Fruit fly (Drosophila melanogaster): ENCODE results near the gene CG12236.

The CG12236 gene

DNA sequence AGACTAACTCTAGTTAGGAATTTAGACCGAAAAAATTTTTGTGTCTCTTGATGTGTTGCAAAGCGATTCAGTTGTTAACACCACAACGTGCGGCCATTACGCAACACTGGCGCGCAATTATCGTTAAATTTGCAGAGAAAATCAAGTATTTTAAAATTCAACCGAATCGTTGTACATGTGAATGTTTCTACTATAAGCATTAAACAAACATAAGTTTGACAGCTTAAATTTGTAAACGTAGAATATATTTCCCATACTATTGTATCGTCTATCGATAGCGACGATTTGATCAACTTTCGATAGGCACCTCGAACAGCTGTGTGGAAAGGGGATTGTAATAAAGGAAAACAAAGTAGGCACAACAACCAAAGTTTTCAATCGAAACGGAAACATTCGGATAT, 28.4 kb upstream of the CG12236 start, which contains the start of the genes Usp30 and CG16721 (continued):
- TF ChIP-seq gro (GFP tag; optimal IDR thresholded peaks at IDR 0.05) (peak; percentile 25), CG15011 (GFP tag; optimal IDR thresholded peaks at IDR 0.05) (no peak), amos (GFP tag; IDR thresholded peaks at IDR 0.05; ENCODE audit: partially characterized antibody) (peak; percentile 67), Spps (tag; optimal IDR thresholded peaks at IDR 0.05) (no peak), cg (GFP tag; optimal IDR thresholded peaks at IDR 0.05) (no peak), tin (GFP tag; optimal IDR thresholded peaks at IDR 0.05) (peak; percentile 37), pros (GFP tag; optimal IDR thresholded peaks at IDR 0.05) (no peak), disco-r (GFP tag; optimal IDR thresholded peaks at IDR 0.05) (no peak), CG6683 (GFP tag; optimal IDR thresholded peaks at IDR 0.05) (no peak), CG7786 (GFP tag; optimal IDR thresholded peaks at IDR 0.05) (peak; percentile 54), fd64A (GFP tag; optimal IDR thresholded peaks at IDR 0.05) (no peak), Dad (GFP tag; optimal IDR thresholded peaks at IDR 0.05) (peak; percentile 48), gsb (GFP tag; IDR thresholded peaks at IDR 0.05) (no peak), CG17328 (GFP tag; IDR thresholded peaks at IDR 0.05) (peak; percentile 24; the same call in 1 of the 2 replicates), lola (GFP tag; optimal IDR thresholded peaks at IDR 0.05) (no peak), Neu2 (GFP tag; optimal IDR thresholded peaks at IDR 0.05; ENCODE audit: borderline replicate concordance) (no peak), exex (tag; optimal IDR thresholded peaks at IDR 0.05) (no peak), CG11456 (GFP tag; IDR thresholded peaks at IDR 0.05) (peak; percentile 42; the same call in 1 of the 3 replicates), klu (GFP tag; IDR thresholded peaks at IDR 0.05) (no peak), Bgb (GFP tag; IDR thresholded peaks at IDR 0.05; ENCODE audit: partially characterized antibody) (peak; percentile 75), CG8478 (optimal IDR thresholded peaks at IDR 0.05) (no peak), CG14014 (GFP tag; IDR thresholded peaks at IDR 0.05) (0 out of 2 replicates have a peak, but pooled peaks have one; percentile 8), CG16813 (GFP tag; IDR thresholded peaks at IDR 0.05; ENCODE audit: partially characterized antibody) (peak; percentile 75), NC2α (GFP tag; optimal IDR thresholded peaks at IDR 0.05) (no peak), tap (tag; optimal IDR thresholded peaks at IDR 0.05) (no peak), gfzf (GFP tag; optimal IDR thresholded peaks at IDR 0.05) (peak; percentile 34), Kr (GFP tag; optimal IDR thresholded peaks at IDR 0.05) (no peak), sna (GFP tag; IDR thresholded peaks at IDR 0.05; ENCODE audit: partially characterized antibody) (peak; percentile 84), Atf3 (GFP tag; optimal IDR thresholded peaks at IDR 0.05) (no peak), Meics (GFP tag; optimal IDR thresholded peaks at IDR 0.05) (peak; percentile 26), YL-1 (GFP tag; optimal IDR thresholded peaks at IDR 0.05) (peak; percentile 2), Usf (GFP tag; optimal IDR thresholded peaks at IDR 0.05) (no peak), bigmax (GFP tag; optimal IDR thresholded peaks at IDR 0.05) (no peak), Dek (tag; optimal IDR thresholded peaks at IDR 0.05) (no peak), Oaz (GFP tag; IDR thresholded peaks at IDR 0.05) (no peak), TFAM (GFP tag; optimal IDR thresholded peaks at IDR 0.05) (no peak), jing (GFP tag; optimal IDR thresholded peaks at IDR 0.05) (no peak), CG12299 (tag; optimal IDR thresholded peaks at IDR 0.05) (peak; percentile 29), CG42726 (GFP tag; IDR thresholded peaks at IDR 0.05; ENCODE audit: partially characterized antibody) (peak; percentile 47; the same call in 1 of the 2 replicates), CG17829 (tag; optimal IDR thresholded peaks at IDR 0.05) (peak; percentile 18), CG14860 (GFP tag; IDR thresholded peaks at IDR 0.05; ENCODE audit: partially characterized antibody) (peak; percentile 66), yki (optimal IDR thresholded peaks at IDR 0.05) (no peak), CG13775 (GFP tag; optimal IDR thresholded peaks at IDR 0.05) (no peak), pzg (GFP tag; optimal IDR thresholded peaks at IDR 0.05) (peak; percentile 80), CG12769 (tag; optimal IDR thresholded peaks at IDR 0.05) (no peak), gce (GFP tag; IDR thresholded peaks at IDR 0.05) (no peak), CG5953 (GFP tag; IDR thresholded peaks at IDR 0.05) (no peak), gem (tag; optimal IDR thresholded peaks at IDR 0.05) (no peak), CG1647 (GFP tag; optimal IDR thresholded peaks at IDR 0.05) (peak; percentile 33), sug (tag; optimal IDR thresholded peaks at IDR 0.05) (peak; percentile 43), grn (GFP tag; optimal IDR thresholded peaks at IDR 0.05) (no peak)

Measured in whole organism, embryonic.